Fruit fly (Drosophila melanogaster) whole organism, prepupa: ENCODE results near the gene CG13482.

Source experiments
- Blimp-1 ChIP-seq: fragments of 200-800 bp; sonication (Bioruptor generic); optimal IDR thresholded peaks from 3 replicates; lab custom pipeline; 2017; ENCODE audit warnings: missing biosample characterization, missing genetic modification characterization, mild to moderate bottlenecking, moderate library complexity, missing genetic modification reagents
- CG10631 ChIP-seq: fragments of 200-800 bp; sonication (Bioruptor generic); optimal IDR thresholded peaks from 2 replicates; lab custom pipeline; 2016; ENCODE audit warnings: missing biosample characterization, missing genetic modification characterization
- CG11902 ChIP-seq: fragments of 200-800 bp; sonication (Bioruptor generic); optimal IDR thresholded peaks from 3 replicates; lab custom pipeline; 2016; ENCODE audit warnings: missing biosample characterization, missing genetic modification characterization
- CG15336 ChIP-seq: fragments of 200-800 bp; sonication (Bioruptor generic); IDR thresholded peaks from 2 replicates; pipeline ENCODE4 v1.3.6; 2022; ENCODE audit warnings: missing biosample characterization, missing genetic modification characterization
- CG1621 ChIP-seq: fragments of 200-800 bp; sonication (Bioruptor generic); optimal IDR thresholded peaks from 3 replicates; lab custom pipeline; 2018; ENCODE audit warnings: missing biosample characterization, mild to moderate bottlenecking, missing genetic modification characterization
- CG16779 ChIP-seq: fragments of 200-800 bp; sonication (Bioruptor generic); optimal IDR thresholded peaks from 3 replicates; lab custom pipeline; 2017; ENCODE audit warnings: missing biosample characterization, mild to moderate bottlenecking, missing genetic modification characterization
- CG32006 ChIP-seq: fragments of 200-800 bp; sonication (Bioruptor generic); optimal IDR thresholded peaks from 3 replicates; lab custom pipeline; 2017; ENCODE audit warnings: missing biosample characterization, mild to moderate bottlenecking, missing genetic modification characterization
- CG3919 ChIP-seq: fragments of 200-800 bp; sonication (Bioruptor generic); optimal IDR thresholded peaks from 3 replicates; lab custom pipeline; 2016; ENCODE audit warnings: missing biosample characterization, missing genetic modification characterization
- CG4318 ChIP-seq: fragments of 200-800 bp; sonication (Bioruptor generic); optimal IDR thresholded peaks from 3 replicates; lab custom pipeline; 2017; ENCODE audit warnings: missing biosample characterization, mild to moderate bottlenecking, missing genetic modification characterization
- CG6163 ChIP-seq: fragments of 200-800 bp; sonication (Bioruptor generic); IDR thresholded peaks from 3 replicates; pipeline ENCODE4 v1.3.6; 2022; ENCODE audit warnings: missing biosample characterization, missing genetic modification characterization
- CG6276 ChIP-seq: fragments of 200-800 bp; sonication (Bioruptor generic); optimal IDR thresholded peaks from 2 replicates; lab custom pipeline; 2017; ENCODE audit warnings: missing biosample characterization, mild to moderate bottlenecking, missing genetic modification characterization
- CG6854 ChIP-seq: fragments of 200-800 bp; sonication (Bioruptor generic); optimal IDR thresholded peaks from 2 replicates; lab custom pipeline; 2017; ENCODE audit warnings: missing biosample characterization, mild to moderate bottlenecking, missing genetic modification characterization
- CG7368 ChIP-seq: fragments of 200-800 bp; sonication (Bioruptor generic); optimal IDR thresholded peaks from 3 replicates; lab custom pipeline; 2016; ENCODE audit warnings: missing biosample characterization, missing genetic modification characterization
- CG8119 ChIP-seq: fragments of 200-800 bp; sonication (Bioruptor generic); IDR thresholded peaks from 3 replicates; pipeline ENCODE4 v1.3.6; 2022; ENCODE audit warnings: missing biosample characterization, missing genetic modification characterization
- CG8319 ChIP-seq: fragments of 200-800 bp; sonication (Bioruptor generic); optimal IDR thresholded peaks from 3 replicates; lab custom pipeline; 2016; ENCODE audit warnings: missing biosample characterization, missing genetic modification characterization
- Eip75B ChIP-seq: fragments of 200-800 bp; sonication (Bioruptor generic); optimal IDR thresholded peaks from 3 replicates; lab custom pipeline; 2016; ENCODE audit warnings: missing biosample characterization, missing genetic modification characterization
- Eip78C ChIP-seq: fragments of 200-800 bp; sonication (Bioruptor generic); peaks from one replicate; lab custom pipeline; 2016; ENCODE audit warnings: missing biosample characterization, missing genetic modification characterization
- Eip93F ChIP-seq: fragments of 200-800 bp; sonication (Bioruptor generic); optimal IDR thresholded peaks from 2 replicates; lab custom pipeline; 2016; ENCODE audit warnings: missing biosample characterization, mild to moderate bottlenecking, missing genetic modification characterization
- Ets21C ChIP-seq: fragments of 200-800 bp; sonication (Bioruptor generic); optimal IDR thresholded peaks from 3 replicates; lab custom pipeline; 2016; ENCODE audit warnings: missing biosample characterization, missing genetic modification characterization
- Ets96B ChIP-seq: fragments of 200-800 bp; optimal IDR thresholded peaks from 2 replicates; lab custom pipeline; 2019; ENCODE audit warnings: missing biosample characterization, mild to moderate bottlenecking, missing genetic modification characterization, moderate library complexity
- Gug ChIP-seq: fragments of 200-800 bp; sonication (Bioruptor generic); IDR thresholded peaks from 2 replicates; pipeline ENCODE4 v1.3.6; 2022; ENCODE audit warnings: missing biosample characterization, missing genetic modification characterization
- Hr39 ChIP-seq: fragments of 200-800 bp; sonication (Bioruptor generic); optimal IDR thresholded peaks from 2 replicates; lab custom pipeline; 2016; ENCODE audit warnings: missing biosample characterization, missing genetic modification characterization
- Hr4 ChIP-seq: fragments of 200-800 bp; sonication (Bioruptor generic); optimal IDR thresholded peaks from 3 replicates; lab custom pipeline; 2016; ENCODE audit warnings: missing biosample characterization, missing genetic modification characterization
- OdsH ChIP-seq: fragments of 200-800 bp; sonication (Bioruptor generic); optimal IDR thresholded peaks from 3 replicates; lab custom pipeline; 2016; ENCODE audit warnings: missing biosample characterization, missing genetic modification characterization
- Smox ChIP-seq: fragments of 200-800 bp; sonication (Bioruptor generic); optimal IDR thresholded peaks from 3 replicates; lab custom pipeline; 2016; ENCODE audit warnings: missing biosample characterization, missing genetic modification characterization
- Sox14 ChIP-seq: fragments of 200-800 bp; sonication (Bioruptor generic); optimal IDR thresholded peaks from 3 replicates; lab custom pipeline; 2016; ENCODE audit warnings: missing biosample characterization, missing genetic modification characterization
- Sox15 ChIP-seq: fragments of 200-800 bp; sonication (Bioruptor generic); optimal IDR thresholded peaks from 3 replicates; lab custom pipeline; 2016; ENCODE audit warnings: missing biosample characterization, missing genetic modification characterization
- achi ChIP-seq: fragments of 200-800 bp; sonication (Bioruptor generic); optimal IDR thresholded peaks from 3 replicates; lab custom pipeline; 2016; ENCODE audit warnings: missing biosample characterization, missing genetic modification characterization
- acj6 ChIP-seq: fragments of 200-800 bp; sonication (Bioruptor generic); optimal IDR thresholded peaks from 3 replicates; lab custom pipeline; 2016; ENCODE audit warnings: missing biosample characterization, missing genetic modification characterization
- dac ChIP-seq: fragments of 200-800 bp; sonication (Bioruptor generic); optimal IDR thresholded peaks from 2 replicates; lab custom pipeline; 2017; ENCODE audit warnings: missing biosample characterization, mild to moderate bottlenecking, missing genetic modification characterization
- dsx ChIP-seq: fragments of 200-800 bp; optimal IDR thresholded peaks from 3 replicates; lab custom pipeline; 2019; ENCODE audit warnings: missing biosample characterization, mild to moderate bottlenecking, missing genetic modification characterization, moderate library complexity; ENCODE audit not compliant: poor library complexity, severe bottlenecking
- eg ChIP-seq: fragments of 200-800 bp; sonication (Bioruptor generic); IDR thresholded peaks from 3 replicates; pipeline ENCODE4 v1.3.6; 2022; ENCODE audit warnings: missing biosample characterization, missing genetic modification characterization
- esn ChIP-seq: fragments of 200-800 bp; sonication (Bioruptor generic); optimal IDR thresholded peaks from 2 replicates; lab custom pipeline; 2016; ENCODE audit warnings: missing biosample characterization, mild to moderate bottlenecking, missing genetic modification characterization, moderate library complexity
- fd59A ChIP-seq: fragments of 200-800 bp; sonication (Bioruptor generic); optimal IDR thresholded peaks from 2 replicates; lab custom pipeline; 2017; ENCODE audit warnings: missing biosample characterization, mild to moderate bottlenecking, missing genetic modification characterization, missing genetic modification reagents
- fd85E ChIP-seq: fragments of 200-800 bp; sonication (Bioruptor generic); optimal IDR thresholded peaks from 3 replicates; lab custom pipeline; 2016; ENCODE audit warnings: missing biosample characterization, missing genetic modification characterization
- lz ChIP-seq: fragments of 200-800 bp; sonication (Bioruptor generic); optimal IDR thresholded peaks from 3 replicates; lab custom pipeline; 2016; ENCODE audit warnings: missing biosample characterization, missing genetic modification characterization
- pdm3 ChIP-seq: fragments of 200-800 bp; sonication (Bioruptor generic); optimal IDR thresholded peaks from 3 replicates; lab custom pipeline; 2016; ENCODE audit warnings: missing biosample characterization, missing genetic modification characterization
- spab ChIP-seq: fragments of 200-800 bp; sonication (Bioruptor generic); optimal IDR thresholded peaks from 2 replicates; lab custom pipeline; 2017; ENCODE audit warnings: missing biosample characterization, mild to moderate bottlenecking, missing genetic modification characterization, missing genetic modification reagents
- svp ChIP-seq: fragments of 200-800 bp; sonication (Bioruptor generic); peaks from one replicate; lab custom pipeline; 2016; ENCODE audit warnings: missing biosample characterization, missing genetic modification characterization

CG13482 gene

DNA sequence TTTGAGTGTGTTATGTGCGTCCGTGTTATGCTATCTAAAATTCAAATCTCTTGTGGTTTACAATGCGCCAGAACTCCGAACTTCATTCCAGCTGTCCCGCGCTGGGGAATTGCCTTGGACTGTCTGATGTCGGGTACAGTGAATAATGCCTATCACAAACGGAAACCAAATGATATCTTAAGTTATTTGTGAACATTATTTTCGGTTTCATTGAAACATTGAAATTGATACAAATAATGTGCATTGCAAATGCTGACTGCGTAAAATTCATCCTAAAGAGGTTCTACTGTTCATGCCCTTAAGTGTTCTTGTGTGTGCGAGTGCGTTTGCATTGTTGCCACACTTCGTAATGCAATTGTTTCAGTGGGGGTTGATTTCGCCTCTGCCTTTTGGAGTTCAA is 25.3 kb upstream of the CG13482 start (continued):
- TF ChIP-seq CG1621 (tag; lab: Kevin White, UChicago) (peak; percentile 93), CG4318 (peak; percentile 72), CG8319 (peak; percentile 85), CG6854 (GFP tag; lab: Kevin White, UChicago) (peak; percentile 91), dsx (GFP tag; lab: Kevin White, UChicago) (peak; percentile 92), CG6276 (GFP tag; lab: Kevin White, UChicago) (peak; percentile 59), CG8119 (GFP tag; lab: Robert Waterston, UW) (peak; percentile 83), CG32006 (GFP tag; lab: Kevin White, UChicago) (peak; percentile 74), CG7368 (GFP tag; lab: Kevin White, UChicago) (peak; percentile 92), OdsH (peak; percentile 91), Eip78C (GFP tag; lab: Kevin White, UChicago) (peak; percentile 95), achi (GFP tag; lab: Kevin White, UChicago) (peak; percentile 89)
- TF ChIP-seq, all 60 proteins: peak for 58

DNA sequence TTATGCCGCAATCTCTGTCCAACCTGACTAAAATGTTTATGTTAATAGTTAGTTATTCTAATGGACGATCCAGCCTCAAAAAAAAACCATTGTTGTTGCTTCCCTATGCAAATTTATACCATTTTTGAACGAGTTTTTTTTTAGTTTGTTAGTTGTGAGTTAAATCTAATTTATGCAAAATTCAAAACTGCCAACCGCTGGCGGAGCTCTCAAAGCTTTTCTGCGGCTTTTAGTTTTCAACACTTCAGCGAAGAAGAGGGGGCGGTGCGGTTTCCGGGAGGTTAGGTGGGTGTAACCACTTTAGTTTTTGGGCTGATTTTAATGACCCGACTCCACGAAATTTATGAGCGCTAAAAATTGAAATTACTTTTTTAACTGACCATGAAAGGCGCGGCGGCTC is 20.1 kb upstream of the CG13482 start:
- TF ChIP-seq Ets21C (GFP tag; lab: Kevin White, UChicago), result no peak
- TF ChIP-seq acj6 (GFP tag; lab: Kevin White, UChicago), result no peak
- no peak for TF ChIP-seq CG8319
- TF ChIP-seq CG7368 (GFP tag; lab: Kevin White, UChicago), result no peak
- no peak for TF ChIP-seq Hr39 (GFP tag; lab: Kevin White, UChicago)
- no peak for TF ChIP-seq Sox15 (GFP tag; lab: Kevin White, UChicago)
- no peak for TF ChIP-seq spab (GFP tag; lab: Kevin White, UChicago)
- TF ChIP-seq fd59A (GFP tag; lab: Kevin White, UChicago), result no peak
- no peak for TF ChIP-seq lz (GFP tag; lab: Kevin White, UChicago)
- no peak for TF ChIP-seq CG16779 (tag; lab: Kevin White, UChicago)
- no peak for TF ChIP-seq dac
- TF ChIP-seq eg (GFP tag; lab: Robert Waterston, UW), result no peak
- TF ChIP-seq Hr4 (GFP tag; lab: Kevin White, UChicago), result no peak
- TF ChIP-seq CG15336 (GFP tag; lab: Robert Waterston, UW), result no peak
- no peak for TF ChIP-seq Gug (GFP tag; lab: Robert Waterston, UW)
- TF ChIP-seq CG11902, result no peak
- TF ChIP-seq esn (GFP tag; lab: Kevin White, UChicago), result no peak
- no peak for TF ChIP-seq dsx (GFP tag; lab: Kevin White, UChicago)

DNA sequence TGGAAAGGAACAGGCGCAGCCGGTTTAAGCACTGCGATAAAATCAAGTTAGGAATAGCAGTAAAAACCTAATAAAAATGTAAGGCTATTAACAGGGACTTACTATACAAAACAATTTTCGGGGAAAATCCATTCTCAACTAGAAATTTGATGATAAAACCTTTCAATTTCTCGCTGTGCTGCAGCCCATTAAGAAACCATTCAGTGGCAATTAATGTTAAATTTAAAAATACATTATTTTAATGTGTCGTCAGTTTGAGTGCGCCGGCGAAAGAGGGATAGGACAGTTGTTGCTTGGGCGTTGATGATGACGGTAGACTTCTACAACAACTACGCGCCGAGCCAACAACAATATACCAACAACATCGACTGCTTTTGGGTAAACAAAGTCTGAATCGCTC is 10.0 kb upstream of the CG13482 start:
- TF ChIP-seq Hr4 (GFP tag; lab: Kevin White, UChicago), result peak; percentile 21
- no peak for TF ChIP-seq CG16779 (tag; lab: Kevin White, UChicago)
- no peak for TF ChIP-seq CG10631 (GFP tag; lab: Kevin White, UChicago)
- TF ChIP-seq svp (GFP tag; lab: Kevin White, UChicago), result peak; percentile 66
- peak; percentile 52; the same call in 2 of the 3 replicates for TF ChIP-seq CG6163 (GFP tag; lab: Robert Waterston, UW)
- peak; percentile 65 for TF ChIP-seq Eip78C (GFP tag; lab: Kevin White, UChicago)
- TF ChIP-seq Eip93F (GFP tag; lab: Kevin White, UChicago), result no peak
- TF ChIP-seq Eip75B (GFP tag; lab: Kevin White, UChicago), result no peak
- peak; percentile 28 for TF ChIP-seq CG32006 (GFP tag; lab: Kevin White, UChicago)
- TF ChIP-seq Hr39 (GFP tag; lab: Kevin White, UChicago), result peak; percentile 19
- TF ChIP-seq OdsH, result no peak
- peak; percentile 44; the same call in 1 of the 3 replicates for TF ChIP-seq eg (GFP tag; lab: Robert Waterston, UW)
- TF ChIP-seq Ets21C (GFP tag; lab: Kevin White, UChicago), result no peak
- TF ChIP-seq Blimp-1 (GFP tag; lab: Kevin White, UChicago), result no peak
- TF ChIP-seq Ets96B, result no peak
- TF ChIP-seq fd59A (GFP tag; lab: Kevin White, UChicago), result no peak
- peak; percentile 14 for TF ChIP-seq acj6 (GFP tag; lab: Kevin White, UChicago)
- TF ChIP-seq fd85E (GFP tag; lab: Kevin White, UChicago), result no peak
- TF ChIP-seq Sox15 (GFP tag; lab: Kevin White, UChicago), result no peak
- TF ChIP-seq CG7368 (GFP tag; lab: Kevin White, UChicago), result no peak
- TF ChIP-seq Sox14 (GFP tag; lab: Kevin White, UChicago), result no peak
- peak; percentile 15 for TF ChIP-seq pdm3 (GFP tag; lab: Kevin White, UChicago)
- TF ChIP-seq CG3919, result peak; percentile 22
- TF ChIP-seq CG8119 (GFP tag; lab: Robert Waterston, UW), result peak; percentile 44; the same call in 1 of the 3 replicates
- peak; percentile 9 for TF ChIP-seq Smox (GFP tag; lab: Kevin White, UChicago)
- peak; percentile 4 for TF ChIP-seq esn (GFP tag; lab: Kevin White, UChicago)
